Worm (Caenorhabditis elegans) whole organism, mixed stage, embryonic: ENCODE results near the gene D1025.1.
A peak's percentile ranks its signal among the peaks of the same experiment; 100 is the strongest.

Experiments used
- M03D4.4 ChIP-seq: sonication (generic microtip); optimal IDR thresholded peaks from 2 replicates; lab custom pipeline; 2017; ENCODE audit warnings: mild to moderate bottlenecking, missing genetic modification characterization, missing compliant biosample characterization
- bed-3 ChIP-seq: fragments of 200-800 bp; sonication (Bioruptor generic); optimal IDR thresholded peaks from 3 replicates; lab custom pipeline; 2018; ENCODE audit warnings: mild to moderate bottlenecking, missing genetic modification characterization, moderate library complexity, missing compliant biosample characterization
- blmp-1 ChIP-seq: fragments of 150-350 bp; optimal IDR thresholded peaks from 2 replicates; lab custom pipeline; 2014; ENCODE audit warnings: missing biosample characterization, missing genetic modification characterization
- ceh-43 ChIP-seq: fragments of 200-800 bp; sonication (Bioruptor generic); optimal IDR thresholded peaks from 2 replicates; lab custom pipeline; 2018; ENCODE audit warnings: mild to moderate bottlenecking, missing genetic modification characterization, moderate library complexity, missing compliant biosample characterization
- ceh-83 ChIP-seq: fragments of 200-800 bp; sonication (Bioruptor generic); optimal IDR thresholded peaks from 2 replicates; lab custom pipeline; 2018; ENCODE audit warnings: mild to moderate bottlenecking, missing genetic modification characterization, missing compliant biosample characterization
- ces-1 ChIP-seq: fragments of 150-350 bp; optimal IDR thresholded peaks from 2 replicates; lab custom pipeline; 2014; ENCODE audit warnings: missing biosample characterization, missing genetic modification reagents, missing genetic modification characterization
- cnd-1 ChIP-seq: fragments of 200-800 bp; sonication (Bioruptor generic); optimal IDR thresholded peaks from 2 replicates; lab custom pipeline; 2018; ENCODE audit warnings: mild to moderate bottlenecking, missing genetic modification characterization, missing compliant biosample characterization
- drap-1 ChIP-seq: fragments of 200-800 bp; sonication (Bioruptor generic); optimal IDR thresholded peaks from 3 replicates; lab custom pipeline; 2018; ENCODE audit warnings: mild to moderate bottlenecking, missing genetic modification characterization, missing compliant biosample characterization
- elt-1 ChIP-seq: sonication (generic microtip); optimal IDR thresholded peaks from 2 replicates; lab custom pipeline; 2017; ENCODE audit warnings: missing genetic modification characterization, mild to moderate bottlenecking, missing compliant biosample characterization, antibody characterized with exemption, moderate library complexity, borderline replicate concordance; ENCODE audit not compliant: insufficient read depth
- flh-1 ChIP-seq: fragments of 200-800 bp; sonication (Bioruptor generic); optimal IDR thresholded peaks from 2 replicates; lab custom pipeline; 2018; ENCODE audit warnings: mild to moderate bottlenecking, missing genetic modification characterization, moderate library complexity, missing compliant biosample characterization
- ham-2 ChIP-seq: fragments of 200-800 bp; sonication (Bioruptor generic); optimal IDR thresholded peaks from 2 replicates; lab custom pipeline; 2018; ENCODE audit warnings: mild to moderate bottlenecking, missing genetic modification characterization, missing compliant biosample characterization
- hlh-1 ChIP-seq: fragments of 150-350 bp; optimal IDR thresholded peaks from 2 replicates; lab custom pipeline; 2014; ENCODE audit warnings: missing biosample characterization, missing genetic modification reagents, missing genetic modification characterization
- lin-13 ChIP-seq: fragments of 150-350 bp; optimal IDR thresholded peaks from 2 replicates; lab custom pipeline; 2014; ENCODE audit warnings: missing biosample characterization, missing genetic modification characterization
- lin-32 ChIP-seq: fragments of 200-800 bp; sonication (Bioruptor generic); optimal IDR thresholded peaks from 2 replicates; lab custom pipeline; 2018; ENCODE audit warnings: mild to moderate bottlenecking, missing genetic modification characterization, missing compliant biosample characterization
- lsy-2 ChIP-seq: fragments of 150-350 bp; optimal IDR thresholded peaks from 2 replicates; lab custom pipeline; 2014; ENCODE audit warnings: missing biosample characterization, missing genetic modification characterization
- mep-1 ChIP-seq: fragments of 150-350 bp; optimal IDR thresholded peaks from 2 replicates; lab custom pipeline; 2017; ENCODE audit warnings: missing biosample characterization, missing genetic modification reagents, missing genetic modification characterization, inconsistent platforms
- mls-2 ChIP-seq: sonication (generic microtip); optimal IDR thresholded peaks from 2 replicates; lab custom pipeline; 2016; ENCODE audit warnings: mild to moderate bottlenecking, missing genetic modification characterization, moderate library complexity, missing compliant biosample characterization
- nhr-12 ChIP-seq: fragments of 150-350 bp; optimal IDR thresholded peaks from 2 replicates; lab custom pipeline; 2014; ENCODE audit warnings: missing biosample characterization, missing genetic modification characterization
- nhr-2 ChIP-seq: fragments of 150-350 bp; optimal IDR thresholded peaks from 2 replicates; lab custom pipeline; 2014; ENCODE audit warnings: missing biosample characterization, missing genetic modification characterization
- nhr-237 ChIP-seq: fragments of 150-350 bp; optimal IDR thresholded peaks from 2 replicates; lab custom pipeline; 2014; ENCODE audit warnings: missing biosample characterization, missing genetic modification characterization
- nhr-28 ChIP-seq: fragments of 150-350 bp; optimal IDR thresholded peaks from 2 replicates; lab custom pipeline; 2014; ENCODE audit warnings: missing biosample characterization, missing genetic modification characterization
- nhr-76 ChIP-seq: sonication (generic microtip); optimal IDR thresholded peaks from 2 replicates; lab custom pipeline; 2017; ENCODE audit warnings: missing biosample characterization, missing genetic modification characterization
- pha-4 ChIP-seq: fragments of 150-350 bp; optimal IDR thresholded peaks from 2 replicates; lab custom pipeline; 2018; ENCODE audit warnings: missing biosample characterization, missing genetic modification reagents, missing genetic modification characterization
- sem-2 ChIP-seq: fragments of 200-800 bp; sonication (Bioruptor generic); optimal IDR thresholded peaks from 2 replicates; lab custom pipeline; 2018; ENCODE audit warnings: mild to moderate bottlenecking, missing genetic modification characterization, missing compliant biosample characterization
- snpc-4 ChIP-seq: fragments of 150-350 bp; optimal IDR thresholded peaks from 2 replicates; lab custom pipeline; 2014; ENCODE audit warnings: missing biosample characterization, missing genetic modification characterization
- sptf-1 ChIP-seq: sonication (generic microtip); optimal IDR thresholded peaks from 2 replicates; lab custom pipeline; 2017; ENCODE audit warnings: mild to moderate bottlenecking, missing genetic modification characterization, moderate library complexity, missing compliant biosample characterization
- tbx-8 ChIP-seq: fragments of 200-800 bp; sonication (Bioruptor generic); optimal IDR thresholded peaks from 2 replicates; lab custom pipeline; 2018; ENCODE audit warnings: mild to moderate bottlenecking, missing genetic modification characterization, moderate library complexity, missing compliant biosample characterization
- unc-120 ChIP-seq: sonication (generic microtip); optimal IDR thresholded peaks from 2 replicates; lab custom pipeline; 2017; ENCODE audit warnings: missing genetic modification characterization, missing compliant biosample characterization; ENCODE audit not compliant: poor library complexity, severe bottlenecking
- unc-39 ChIP-seq: fragments of 150-350 bp; optimal IDR thresholded peaks from 2 replicates; lab custom pipeline; 2014; ENCODE audit warnings: missing biosample characterization, missing genetic modification characterization
- unc-62 ChIP-seq: fragments of 150-350 bp; optimal IDR thresholded peaks from 2 replicates; lab custom pipeline; 2014; ENCODE audit warnings: missing biosample characterization, missing genetic modification reagents, missing genetic modification characterization
- zip-8 ChIP-seq: fragments of 150-350 bp; optimal IDR thresholded peaks from 2 replicates; lab custom pipeline; 2014; ENCODE audit warnings: missing biosample characterization, missing genetic modification characterization
- ztf-11 ChIP-seq: fragments of 150-350 bp; optimal IDR thresholded peaks from 2 replicates; lab custom pipeline; 2014; ENCODE audit warnings: missing biosample characterization, missing genetic modification characterization

D1025.1 gene

DNA sequence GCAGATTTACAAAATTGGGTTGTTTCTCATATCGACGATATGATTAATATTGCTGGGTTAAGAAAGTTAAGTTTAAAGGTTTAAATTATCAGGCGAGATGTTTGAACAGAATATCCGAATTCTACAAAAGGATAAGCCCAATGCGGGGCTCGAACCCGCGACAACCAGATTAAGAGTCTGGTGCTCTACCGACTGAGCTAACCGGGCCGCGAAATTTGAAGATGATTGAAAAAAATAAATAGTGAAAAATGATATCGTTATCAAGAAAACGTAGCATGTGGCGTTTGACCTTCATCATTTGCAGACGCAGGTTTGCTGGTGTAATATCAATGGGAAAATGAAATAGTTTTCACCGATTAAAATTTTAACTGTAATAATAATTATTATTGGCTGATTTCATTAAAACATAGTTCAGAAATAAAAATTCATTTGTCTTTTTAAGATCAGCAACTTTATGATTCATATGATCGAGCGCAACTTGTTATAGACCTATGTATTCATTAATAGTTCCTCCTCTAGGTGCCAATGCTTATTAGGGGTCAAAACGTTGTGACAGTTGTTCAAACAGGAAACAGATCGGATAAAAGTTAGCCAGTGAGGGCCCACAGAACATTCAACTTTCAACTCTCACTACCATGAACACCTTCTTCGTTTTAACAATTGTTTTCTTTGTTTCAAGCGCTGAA lies 41.7 kb upstream of the D1025.1 start, which contains the start of gene M163.11:
M163.11 (plus strand) TSS at position 636 of the 686 bp plus-strand sequence.
- peak; percentile 55 for TF ChIP-seq unc-120 (tag; lab: Kevin White, UChicago)
- no peak for TF ChIP-seq lin-13 (tag; lab: Kevin White, UChicago)
- TF ChIP-seq zip-8 (tag; lab: Kevin White, UChicago): no peak
- no peak for TF ChIP-seq pha-4
- TF ChIP-seq hlh-1 (tag; lab: Kevin White, UChicago): no peak

DNA sequence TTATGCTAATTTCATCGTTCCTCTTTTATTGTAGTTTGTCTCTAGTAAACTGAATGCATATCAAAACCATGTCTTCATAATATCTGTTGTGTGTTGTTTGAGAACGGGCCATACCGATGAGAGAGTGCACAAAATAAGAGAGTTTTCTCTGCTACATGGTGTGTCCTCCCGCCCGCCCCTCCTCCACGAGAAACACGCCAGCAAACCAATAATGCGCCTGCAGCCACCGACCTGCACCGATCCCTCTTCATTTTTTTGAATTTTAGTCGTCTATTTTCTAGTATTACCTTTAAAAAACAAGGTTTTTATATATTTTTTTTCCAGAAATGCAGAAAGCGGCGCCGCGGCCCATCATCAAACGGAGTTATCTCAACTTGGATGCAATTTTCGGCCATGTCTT lies 40.3 kb upstream of the D1025.1 start, which contains the start of gene gfi-3:
gfi-3 (plus strand) TSS at position 325 of the 400 bp plus-strand sequence.
- TF ChIP-seq nhr-76 (no peak), unc-120 (tag; lab: Kevin White, UChicago) (peak; percentile 41), sem-2 (no peak), elt-1 (tag; lab: Kevin White, UChicago) (no peak), snpc-4 (tag; lab: Kevin White, UChicago) (no peak), lin-13 (tag; lab: Kevin White, UChicago) (peak; percentile 82), M03D4.4 (peak; percentile 75), ceh-43 (GFP tag; lab: Kevin White, UChicago) (no peak), sptf-1 (tag; lab: Kevin White, UChicago) (peak; percentile 80), ces-1 (GFP tag; lab: Kevin White, UChicago) (peak; percentile 18), lin-32 (GFP tag; lab: Kevin White, UChicago) (no peak), drap-1 (GFP tag; lab: Kevin White, UChicago) (peak; percentile 55), unc-39 (tag; lab: Kevin White, UChicago) (no peak), flh-1 (GFP tag; lab: Kevin White, UChicago) (no peak), lsy-2 (tag; lab: Kevin White, UChicago) (peak; percentile 59), pha-4 (peak; percentile 30), mls-2 (tag; lab: Kevin White, UChicago) (peak; percentile 5), hlh-1 (tag; lab: Kevin White, UChicago) (peak; percentile 37), nhr-12 (tag; lab: Kevin White, UChicago) (no peak), zip-8 (tag; lab: Kevin White, UChicago) (no peak), blmp-1 (tag; lab: Kevin White, UChicago) (no peak), unc-62 (GFP tag; lab: Kevin White, UChicago) (peak; percentile 8), ham-2 (GFP tag; lab: Kevin White, UChicago) (peak; percentile 57), cnd-1 (tag; lab: Kevin White, UChicago) (peak; percentile 7), mep-1 (tag; lab: Kevin White, UChicago) (peak; percentile 34)

DNA sequence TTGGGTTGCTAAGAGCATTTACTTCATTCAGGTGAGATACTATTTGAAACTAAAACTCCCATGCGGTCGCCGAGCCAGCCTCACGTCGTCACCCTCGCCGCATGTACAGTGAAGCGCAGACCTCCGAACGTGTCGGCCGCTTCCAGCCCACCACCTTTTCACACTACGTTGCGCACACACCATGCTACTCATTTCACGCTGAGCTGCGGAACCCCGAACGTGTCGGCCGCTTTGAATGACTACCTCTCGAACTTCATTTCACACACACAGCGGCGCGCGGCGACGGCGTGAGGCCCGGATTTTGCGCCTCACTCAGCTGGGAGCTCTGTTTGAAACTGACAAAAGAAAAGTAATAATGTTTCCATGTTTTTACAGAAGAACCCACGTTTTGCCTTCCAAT lies 38.9 kb upstream of the D1025.1 start:
- TF ChIP-seq nhr-237 (no peak), tbx-8 (GFP tag; lab: Kevin White, UChicago) (no peak), nhr-76 (no peak), nhr-2 (tag; lab: Kevin White, UChicago) (no peak), lin-32 (GFP tag; lab: Kevin White, UChicago) (no peak), sptf-1 (tag; lab: Kevin White, UChicago) (no peak), bed-3 (no peak), lsy-2 (tag; lab: Kevin White, UChicago) (no peak), ceh-83 (GFP tag; lab: Kevin White, UChicago) (no peak), pha-4 (no peak), ces-1 (GFP tag; lab: Kevin White, UChicago) (no peak), lin-13 (tag; lab: Kevin White, UChicago) (no peak), nhr-28 (tag; lab: Kevin White, UChicago) (no peak), drap-1 (GFP tag; lab: Kevin White, UChicago) (no peak), hlh-1 (tag; lab: Kevin White, UChicago) (no peak), ztf-11 (tag; lab: Kevin White, UChicago) (no peak), nhr-12 (tag; lab: Kevin White, UChicago) (no peak), elt-1 (tag; lab: Kevin White, UChicago) (no peak), unc-39 (tag; lab: Kevin White, UChicago) (no peak)
- TF ChIP-seq, all 35 proteins: peak for 0
